Fruit fly (Drosophila melanogaster) whole organism, embryonic: ENCODE measurements around the gene Rip11.
A peak's percentile ranks its signal among the peaks of the same experiment; 100 is the strongest.

Experiments used
- Abd-B ChIP-seq: fragments of 200-800 bp; sonication (Bioruptor generic); optimal IDR thresholded peaks from 2 replicates; lab custom pipeline; 2018; ENCODE audit warnings: missing biosample characterization, mild to moderate bottlenecking, missing genetic modification characterization, moderate library complexity
- Atf-2 ChIP-seq: fragments of 200-800 bp; sonication (Bioruptor generic); optimal IDR thresholded peaks from 2 replicates; lab custom pipeline; 2016; ENCODE audit warnings: missing biosample characterization, missing genetic modification characterization
- Bteb2 ChIP-seq: fragments of 200-800 bp; sonication (Bioruptor generic); optimal IDR thresholded peaks from 2 replicates; lab custom pipeline; 2016; ENCODE audit warnings: missing biosample characterization, missing genetic modification characterization
- CG10267 ChIP-seq: fragments of 200-800 bp; sonication (Bioruptor generic); optimal IDR thresholded peaks from 2 replicates; lab custom pipeline; 2018; ENCODE audit warnings: missing biosample characterization, mild to moderate bottlenecking, missing genetic modification characterization, moderate library complexity
- CG10274 ChIP-seq: fragments of 200-800 bp; sonication (Bioruptor generic); optimal IDR thresholded peaks from 3 replicates; lab custom pipeline; 2017; ENCODE audit warnings: missing biosample characterization, mild to moderate bottlenecking, missing genetic modification characterization
- CG11093 ChIP-seq: fragments of 200-800 bp; sonication (Bioruptor generic); IDR thresholded peaks from 3 replicates; pipeline ENCODE4 v1.3.6; 2022; ENCODE audit warnings: missing biosample characterization, missing genetic modification characterization
- CG11456 ChIP-seq: fragments of 200-800 bp; sonication (Bioruptor generic); IDR thresholded peaks from 3 replicates; pipeline ENCODE4 v1.3.6; 2022; ENCODE audit warnings: missing biosample characterization, missing genetic modification characterization
- CG11696 ChIP-seq: fragments of 200-800 bp; sonication (Bioruptor generic); IDR thresholded peaks from 2 replicates; pipeline ENCODE4 v1.3.6; 2022; ENCODE audit warnings: missing biosample characterization, missing genetic modification characterization
- CG12219 ChIP-seq: fragments of 200-800 bp; sonication (Bioruptor generic); optimal IDR thresholded peaks from 3 replicates; lab custom pipeline; 2018; ENCODE audit warnings: missing biosample characterization, mild to moderate bottlenecking, missing genetic modification characterization
- CG14014 ChIP-seq: fragments of 200-800 bp; sonication (Bioruptor generic); IDR thresholded peaks from 2 replicates; pipeline ENCODE4 v1.3.6; 2022; ENCODE audit warnings: missing biosample characterization, missing genetic modification characterization
- CG1602 ChIP-seq: fragments of 200-800 bp; sonication (Bioruptor generic); optimal IDR thresholded peaks from 3 replicates; lab custom pipeline; 2016; ENCODE audit warnings: missing biosample characterization, missing genetic modification characterization
- CG2712 ChIP-seq: fragments of 200-800 bp; optimal IDR thresholded peaks from 3 replicates; lab custom pipeline; 2019; ENCODE audit warnings: missing biosample characterization, mild to moderate bottlenecking, missing genetic modification characterization, moderate library complexity
- CG32532 ChIP-seq: fragments of 200-800 bp; sonication (Bioruptor generic); IDR thresholded peaks from 2 replicates; pipeline ENCODE4 v1.3.6; 2022; ENCODE audit warnings: missing biosample characterization, missing genetic modification characterization
- CG42726 ChIP-seq: fragments of 200-800 bp; sonication (Bioruptor generic); IDR thresholded peaks from 2 replicates; pipeline ENCODE4 v1.3.6; 2022; ENCODE audit warnings: missing biosample characterization, missing genetic modification characterization; ENCODE audit not compliant: partially characterized antibody
- CG6689 ChIP-seq: fragments of 200-800 bp; sonication (Bioruptor generic); IDR thresholded peaks from 2 replicates; pipeline ENCODE4 v1.3.6; 2022; ENCODE audit warnings: missing biosample characterization, missing genetic modification characterization
- CG6813 ChIP-seq: fragments of 200-800 bp; sonication (Bioruptor generic); optimal IDR thresholded peaks from 2 replicates; lab custom pipeline; 2017; ENCODE audit warnings: missing biosample characterization, missing genetic modification characterization, mild to moderate bottlenecking, moderate library complexity, missing genetic modification reagents
- CG7839 ChIP-seq: fragments of 200-800 bp; sonication (Bioruptor generic); optimal IDR thresholded peaks from 3 replicates; lab custom pipeline; 2018; ENCODE audit warnings: missing biosample characterization, mild to moderate bottlenecking, missing genetic modification characterization, moderate library complexity
- CG9727 ChIP-seq: fragments of 200-800 bp; sonication (Bioruptor generic); optimal IDR thresholded peaks from 3 replicates; lab custom pipeline; 2017; ENCODE audit warnings: missing biosample characterization, mild to moderate bottlenecking, missing genetic modification characterization
- CoRest ChIP-seq: fragments of 200-800 bp; sonication (Bioruptor generic); optimal IDR thresholded peaks from 3 replicates; lab custom pipeline; 2018; ENCODE audit warnings: missing biosample characterization, mild to moderate bottlenecking, missing genetic modification characterization, moderate library complexity
- CrebB ChIP-seq: fragments of 200-800 bp; sonication (Bioruptor generic); optimal IDR thresholded peaks from 3 replicates; lab custom pipeline; 2018; ENCODE audit warnings: missing biosample characterization, mild to moderate bottlenecking, missing genetic modification characterization
- D ChIP-seq, 2 experiments: fragments of 200-800 bp in 1 of 2; fragments of >200 bp in 1 of 2; sonication (Bioruptor generic) in 1 of 2; optimal IDR thresholded peaks; 2 replicates in 1 of 2; 3 replicates in 1 of 2; lab custom pipeline; 2017; ENCODE audit warnings: mild to moderate bottlenecking in 1 of 2, missing biosample characterization in 1 of 2, missing genetic modification characterization in 1 of 2, missing genetic modification reagents in 1 of 2
- Dbx ChIP-seq: fragments of 200-800 bp; sonication (Bioruptor generic); IDR thresholded peaks from 3 replicates; pipeline ENCODE4 v1.3.6; 2022; ENCODE audit warnings: missing biosample characterization, missing genetic modification characterization
- Hr3 ChIP-seq: fragments of 200-800 bp; sonication (Bioruptor generic); optimal IDR thresholded peaks from 3 replicates; lab custom pipeline; 2016; ENCODE audit warnings: missing biosample characterization, missing genetic modification characterization
- Jarid2 ChIP-seq: fragments of 200-800 bp; sonication (Bioruptor generic); optimal IDR thresholded peaks from 3 replicates; lab custom pipeline; 2017; ENCODE audit warnings: mild to moderate bottlenecking, missing biosample characterization, missing genetic modification reagents, missing genetic modification characterization
- Meics ChIP-seq: fragments of 200-800 bp; sonication (Bioruptor generic); optimal IDR thresholded peaks from 2 replicates; lab custom pipeline; 2017; ENCODE audit warnings: missing biosample characterization, mild to moderate bottlenecking, missing genetic modification characterization
- Ravus ChIP-seq: fragments of 200-800 bp; sonication (Bioruptor generic); IDR thresholded peaks from 2 replicates; pipeline ENCODE4 v1.3.6; 2022; ENCODE audit warnings: missing biosample characterization, missing genetic modification characterization
- Sin3A ChIP-seq: fragments of >200 bp; optimal IDR thresholded peaks from 2 replicates; lab custom pipeline; 2018
- Ssrp ChIP-seq: fragments of 200-800 bp; sonication (Bioruptor generic); optimal IDR thresholded peaks from 2 replicates; lab custom pipeline; 2018; ENCODE audit warnings: missing biosample characterization, mild to moderate bottlenecking, missing genetic modification characterization, moderate library complexity
- Usf ChIP-seq: fragments of 200-800 bp; sonication (Bioruptor generic); optimal IDR thresholded peaks from 2 replicates; lab custom pipeline; 2017; ENCODE audit warnings: missing genotype, missing biosample characterization, missing genetic modification characterization
- YL-1 ChIP-seq: fragments of 200-800 bp; sonication (Bioruptor generic); optimal IDR thresholded peaks from 3 replicates; lab custom pipeline; 2017; ENCODE audit warnings: missing biosample characterization, mild to moderate bottlenecking, missing genetic modification characterization
- aop ChIP-seq: fragments of 200-800 bp; sonication (Bioruptor generic); IDR thresholded peaks from 2 replicates; pipeline ENCODE4 v1.3.6; 2022; ENCODE audit warnings: missing biosample characterization, missing genetic modification characterization
- cato ChIP-seq: fragments of 200-800 bp; sonication (Bioruptor generic); optimal IDR thresholded peaks from 2 replicates; lab custom pipeline; 2016; ENCODE audit warnings: missing biosample characterization, missing genetic modification characterization, borderline replicate concordance
- dm ChIP-seq: fragments of 200-800 bp; sonication (Bioruptor generic); optimal IDR thresholded peaks from 3 replicates; lab custom pipeline; 2016; ENCODE audit warnings: missing biosample characterization, missing genetic modification characterization
- dmrt11E ChIP-seq: fragments of 200-800 bp; sonication (Bioruptor generic); optimal IDR thresholded peaks from 3 replicates; lab custom pipeline; 2018; ENCODE audit warnings: missing biosample characterization, mild to moderate bottlenecking, missing genetic modification characterization, moderate library complexity
- gcm2 ChIP-seq: fragments of 200-800 bp; sonication (Bioruptor generic); optimal IDR thresholded peaks from 2 replicates; lab custom pipeline; 2016; ENCODE audit warnings: missing biosample characterization, missing genetic modification characterization
- gem ChIP-seq: fragments of 200-800 bp; sonication (Bioruptor generic); optimal IDR thresholded peaks from 2 replicates; lab custom pipeline; 2019; ENCODE audit warnings: missing biosample characterization, mild to moderate bottlenecking, missing genetic modification characterization, moderate library complexity
- gt ChIP-seq: fragments of 200-800 bp; sonication (Bioruptor generic); IDR thresholded peaks from 2 replicates; pipeline ENCODE4 v1.3.6; 2022; ENCODE audit warnings: missing biosample characterization, missing genetic modification characterization
- insv ChIP-seq, 2 experiments: fragments of 200-800 bp; sonication (Bioruptor generic); optimal IDR thresholded peaks; 3 replicates each; lab custom pipeline; 2016 to 2018; ENCODE audit warnings: missing biosample characterization in 2 of 2, missing genetic modification characterization in 2 of 2
- kni ChIP-seq: fragments of 200-800 bp; sonication (Bioruptor generic); optimal IDR thresholded peaks from 3 replicates; lab custom pipeline; 2017; ENCODE audit warnings: mild to moderate bottlenecking, missing biosample characterization, missing genetic modification reagents, missing genetic modification characterization
- onecut ChIP-seq: fragments of 200-800 bp; sonication (Bioruptor generic); IDR thresholded peaks from 2 replicates; pipeline ENCODE4 v1.3.6; 2022; ENCODE audit warnings: missing biosample characterization, missing genetic modification characterization
- otp ChIP-seq: fragments of 200-800 bp; sonication (Bioruptor generic); IDR thresholded peaks from 3 replicates; pipeline ENCODE4, ENCODE4 v1.3.6; 2022; ENCODE audit warnings: missing biosample characterization, missing genetic modification characterization
- pnt ChIP-seq: fragments of 200-800 bp; sonication (Bioruptor generic); optimal IDR thresholded peaks from 3 replicates; lab custom pipeline; 2016; ENCODE audit warnings: missing biosample characterization, missing genetic modification characterization
- rib ChIP-seq: fragments of 200-800 bp; sonication (Bioruptor generic); IDR thresholded peaks from 2 replicates; pipeline ENCODE4 v1.3.6; 2022; ENCODE audit warnings: missing biosample characterization, missing genetic modification characterization
- seq ChIP-seq: fragments of 200-800 bp; sonication (Bioruptor generic); IDR thresholded peaks from 2 replicates; pipeline ENCODE4 v1.3.6; 2022; ENCODE audit warnings: missing biosample characterization, missing genetic modification characterization
- sim ChIP-seq: fragments of 200-800 bp; sonication (Bioruptor generic); IDR thresholded peaks from 2 replicates; pipeline ENCODE4 v1.3.6; 2022; ENCODE audit warnings: missing biosample characterization, missing genetic modification characterization
- sug ChIP-seq: fragments of 200-800 bp; optimal IDR thresholded peaks from 2 replicates; lab custom pipeline; 2019; ENCODE audit warnings: missing biosample characterization, mild to moderate bottlenecking, missing genetic modification characterization, moderate library complexity
- toy ChIP-seq: fragments of 200-800 bp; sonication (Bioruptor generic); IDR thresholded peaks from 2 replicates; pipeline ENCODE4 v1.3.6; 2022; ENCODE audit warnings: missing biosample characterization, missing genetic modification characterization
- vfl ChIP-seq: fragments of 200-800 bp; sonication (Bioruptor generic); optimal IDR thresholded peaks from 2 replicates; lab custom pipeline; 2016; ENCODE audit warnings: missing biosample characterization, missing genetic modification characterization
- wdn ChIP-seq: fragments of 200-800 bp; sonication (Bioruptor generic); IDR thresholded peaks from 2 replicates; pipeline ENCODE4 v1.3.6; 2022; ENCODE audit warnings: missing biosample characterization, missing genetic modification characterization

Gene Rip11

dm6 chrX:18646855-18647699, at the start of gene Rip11 (continued):
- TF ChIP-seq YL-1 (GFP tag; lab: Kevin White, UChicago) (peak; percentile 10), CrebB (tag; lab: Kevin White, UChicago) (no peak), CG11696 (GFP tag; lab: Robert Waterston, UW) (no peak), gcm2 (peak; percentile 46), gt (GFP tag; lab: Robert Waterston, UW) (no peak), insv (GFP tag; optimal IDR thresholded peaks at IDR 0.05; lab: Kevin White, UChicago) (no peak), CG10267 (tag; lab: Kevin White, UChicago) (peak; percentile 26), pnt (GFP tag; lab: Kevin White, UChicago) (no peak), CG12219 (GFP tag; lab: Kevin White, UChicago) (no peak), dm (peak; percentile 18), CG9727 (GFP tag; lab: Kevin White, UChicago) (no peak), CoRest (tag; lab: Kevin White, UChicago) (peak; percentile 12), sim (GFP tag; lab: Robert Waterston, UW) (no peak), CG6813 (no peak), Atf-2 (GFP tag; lab: Kevin White, UChicago) (no peak), CG1602 (no peak), kni (peak; percentile 48), CG10274 (GFP tag; lab: Kevin White, UChicago) (no peak), seq (GFP tag; lab: Robert Waterston, UW) (peak; percentile 28; the same call in 1 of the 2 replicates), D (optimal IDR thresholded peaks at IDR 0.05; lab: Kevin White, UChicago) (no peak), D (GFP tag; optimal IDR thresholded peaks at IDR 0.05; lab: Kevin White, UChicago) (no peak), gem (tag; lab: Kevin White, UChicago) (no peak), CG2712 (no peak), CG6689 (GFP tag; lab: Robert Waterston, UW) (peak; percentile 54), otp (GFP tag; lab: Robert Waterston, UW) (peak; percentile 43; the same call in 1 of the 3 replicates), CG42726 (GFP tag; lab: Robert Waterston, UW) (peak; percentile 59), Dbx (GFP tag; lab: Robert Waterston, UW) (peak; percentile 24; the same call in 2 of the 3 replicates), dmrt11E (tag; lab: Kevin White, UChicago) (no peak), CG7839 (tag; lab: Kevin White, UChicago) (no peak), CG32532 (GFP tag; lab: Robert Waterston, UW) (peak; percentile 61), wdn (GFP tag; lab: Robert Waterston, UW) (no peak), Hr3 (GFP tag; lab: Kevin White, UChicago) (no peak), CG11093 (GFP tag; lab: Robert Waterston, UW) (0 out of 3 replicates have a peak, but pooled peaks have one; percentile 40), Ssrp (tag; lab: Kevin White, UChicago) (no peak), sug (tag; lab: Kevin White, UChicago) (peak; percentile 44), Ravus (GFP tag; lab: Robert Waterston, UW) (no peak), CG11456 (GFP tag; lab: Robert Waterston, UW) (peak; percentile 62; the same call in 1 of the 3 replicates), rib (0 out of 2 replicates have a peak, but pooled peaks have one; percentile 13), Sin3A (no peak), vfl (GFP tag; lab: Kevin White, UChicago) (no peak), toy (GFP tag; lab: Robert Waterston, UW) (no peak), Abd-B (GFP tag; lab: Kevin White, UChicago) (no peak), CG14014 (GFP tag; lab: Robert Waterston, UW) (peak; percentile 62), Bteb2 (peak; percentile 12), Meics (GFP tag; lab: Kevin White, UChicago) (peak; percentile 20), Usf (no peak), cato (no peak), aop (no peak), onecut (GFP tag; lab: Robert Waterston, UW) (peak; percentile 48), Jarid2 (GFP tag; lab: Kevin White, UChicago) (no peak)
